Fruit fly (Drosophila melanogaster) S2 (cell line): ENCODE results near the gene Gabat.

Experiments
- CG8478 ChIP-seq: fragments of >200 bp; optimal IDR thresholded peaks from 2 replicates; lab custom pipeline; 2018
- CTCF ChIP-seq, 2 experiments: fragments of >200 bp; optimal IDR thresholded peaks; 2 replicates each; lab custom pipeline; 2018

- TF ChIP-seq CTCF (optimal IDR thresholded peaks at IDR 0.05; lab: Kevin White, UChicago): no peak
- no peak for TF ChIP-seq CG8478 (lab: Kevin White, UChicago)
Measured at dm6 chr3L:19991714-19992231, 8.7 kb downstream of the Gabat start, which contains the start of the genes CG7646 and Nca.
